Fruit fly (Drosophila melanogaster): ENCODE measurements around the gene Rpn7.

Gene Rpn7

DNA sequence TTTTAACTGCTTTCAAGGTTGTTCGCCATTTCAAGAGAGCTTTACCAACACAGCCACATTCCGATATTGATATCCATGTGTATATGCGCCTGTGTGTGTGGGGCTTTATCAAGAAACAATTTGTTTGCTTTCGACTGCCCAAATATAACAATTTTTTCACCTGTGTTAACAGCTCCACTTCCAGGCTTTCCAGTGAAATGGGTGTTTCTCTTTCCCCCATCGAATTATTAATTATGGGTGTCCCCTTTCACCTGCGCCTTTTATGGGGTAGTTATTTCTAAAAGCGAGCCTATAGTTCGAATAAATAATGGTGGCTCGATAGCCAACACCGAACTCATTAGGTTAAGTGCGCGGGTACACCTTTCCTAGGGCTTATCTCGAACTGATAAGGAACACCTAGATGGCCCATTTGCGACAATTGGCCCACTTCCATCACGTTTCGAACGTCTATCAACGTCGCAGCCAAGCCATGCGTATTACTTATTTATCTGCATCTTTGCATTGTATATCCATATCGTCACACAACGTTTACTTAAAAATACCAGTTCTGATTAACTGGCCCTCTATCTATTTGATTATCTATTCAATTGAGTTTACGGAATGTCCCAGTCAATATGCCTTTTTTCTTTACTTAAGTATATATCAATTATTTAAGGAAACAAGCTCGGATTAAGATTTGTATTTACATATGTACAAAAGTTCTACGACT, 49.8 kb downstream of the Rpn7 start (continued):
- peak; percentile 52; the same call in 1 of the 4 replicates for TF ChIP-seq chinmo (GFP tag; IDR thresholded peaks at IDR 0.05; ENCODE audit: partially characterized antibody)
- no peak for TF ChIP-seq CG4328 (GFP tag; optimal IDR thresholded peaks at IDR 0.05)
- no peak for TF ChIP-seq Hr3 (GFP tag; optimal IDR thresholded peaks at IDR 0.05)
- TF ChIP-seq Atf6 (GFP tag; IDR thresholded peaks at IDR 0.05) = 0 out of 2 replicates have a peak, but pooled peaks have one; percentile 8
- peak; percentile 91 for TF ChIP-seq exex (tag; optimal IDR thresholded peaks at IDR 0.05)
- no peak for TF ChIP-seq CG6854 (GFP tag; optimal IDR thresholded peaks at IDR 0.05)
- TF ChIP-seq CG4854 (GFP tag; optimal IDR thresholded peaks at IDR 0.05) = peak; percentile 1
- no peak for TF ChIP-seq CG4730 (GFP tag; IDR thresholded peaks at IDR 0.05)
- TF ChIP-seq btn (GFP tag; optimal IDR thresholded peaks at IDR 0.05) = no peak
- 0 out of 3 replicates have a peak, but pooled peaks have one; percentile 8 for TF ChIP-seq HLH4C (GFP tag; IDR thresholded peaks at IDR 0.05; ENCODE audit: partially characterized antibody)
- TF ChIP-seq chn (GFP tag; optimal IDR thresholded peaks at IDR 0.05) = no peak
- no peak for TF ChIP-seq CG10267 (tag; optimal IDR thresholded peaks at IDR 0.05)
- TF ChIP-seq Abd-B (GFP tag; optimal IDR thresholded peaks at IDR 0.05) = no peak
- no peak for TF ChIP-seq pita (GFP tag; optimal IDR thresholded peaks at IDR 0.05)
- no peak for TF ChIP-seq CG9609 (GFP tag; optimal IDR thresholded peaks at IDR 0.05)
- TF ChIP-seq sqz (GFP tag; optimal IDR thresholded peaks at IDR 0.05) = no peak
- TF ChIP-seq peb (GFP tag; IDR thresholded peaks at IDR 0.05) = no peak
- no peak for TF ChIP-seq Atf3 (GFP tag; optimal IDR thresholded peaks at IDR 0.05)
- no peak for TF ChIP-seq Nf-YA (GFP tag; IDR thresholded peaks at IDR 0.05)
- TF ChIP-seq unc-4 (GFP tag; IDR thresholded peaks at IDR 0.05; ENCODE audit: partially characterized antibody) = no peak
- TF ChIP-seq Side (GFP tag; optimal IDR thresholded peaks at IDR 0.05) = no peak
- TF ChIP-seq pho (GFP tag; optimal IDR thresholded peaks at IDR 0.05) = no peak
- TF ChIP-seq Dp (GFP tag; optimal IDR thresholded peaks at IDR 0.05) = no peak
- TF ChIP-seq CG8924 (tag; optimal IDR thresholded peaks at IDR 0.05) = no peak
- TF ChIP-seq Max (GFP tag; optimal IDR thresholded peaks at IDR 0.05) = no peak
- no peak for TF ChIP-seq sc (optimal IDR thresholded peaks at IDR 0.05)
- TF ChIP-seq sc (GFP tag; optimal IDR thresholded peaks at IDR 0.05) = no peak
- TF ChIP-seq grn (GFP tag; optimal IDR thresholded peaks at IDR 0.05) = peak; percentile 58
- TF ChIP-seq hth (optimal IDR thresholded peaks at IDR 0.05) = no peak
- peak; percentile 70 for TF ChIP-seq Med (GFP tag)
- TF ChIP-seq CG2129 (GFP tag; IDR thresholded peaks at IDR 0.05; ENCODE audit: partially characterized antibody) = no peak
- no peak for TF ChIP-seq dpn (GFP tag; optimal IDR thresholded peaks at IDR 0.05)
- no peak; the same call in 1 of the 2 replicates for TF ChIP-seq sob (GFP tag; IDR thresholded peaks at IDR 0.05)
- TF ChIP-seq Stat92E (GFP tag; optimal IDR thresholded peaks at IDR 0.05) = no peak
- no peak for TF ChIP-seq sim (GFP tag; IDR thresholded peaks at IDR 0.05)
- no peak for TF ChIP-seq croc (GFP tag; conservative IDR thresholded peaks at IDR 0.05)
- peak; percentile 35 for TF ChIP-seq Fer1 (GFP tag; optimal IDR thresholded peaks at IDR 0.05)
- no peak for TF ChIP-seq zf30C (GFP tag; optimal IDR thresholded peaks at IDR 0.05)
- peak; percentile 50 for TF ChIP-seq lab (GFP tag; optimal IDR thresholded peaks at IDR 0.05)
- peak; percentile 91 for TF ChIP-seq mirr (GFP tag; optimal IDR thresholded peaks at IDR 0.05)
- no peak for TF ChIP-seq CG15514 (GFP tag; optimal IDR thresholded peaks at IDR 0.05)
- no peak for TF ChIP-seq rib (GFP tag; IDR thresholded peaks at IDR 0.05)
- no peak for TF ChIP-seq CG10147 (GFP tag; optimal IDR thresholded peaks at IDR 0.05)
- no peak for TF ChIP-seq ham (GFP tag; IDR thresholded peaks at IDR 0.05)
- TF ChIP-seq CG12236 (GFP tag; optimal IDR thresholded peaks at IDR 0.05) = no peak
- TF ChIP-seq Adf1 (GFP tag; IDR thresholded peaks at IDR 0.05) = peak; percentile 11; the same call in 1 of the 2 replicates
- TF ChIP-seq nerfin-1 (tag; optimal IDR thresholded peaks at IDR 0.05) = no peak
- peak; percentile 56 for TF ChIP-seq sd (tag; optimal IDR thresholded peaks at IDR 0.05)
- no peak for TF ChIP-seq Chrac-16 (GFP tag; optimal IDR thresholded peaks at IDR 0.05)
- TF ChIP-seq CG6654 (GFP tag; optimal IDR thresholded peaks at IDR 0.05) = no peak
